Fruit fly (Drosophila melanogaster): Measurements from ENCODE around the gene Rsod.

Gene Rsod

DNA sequence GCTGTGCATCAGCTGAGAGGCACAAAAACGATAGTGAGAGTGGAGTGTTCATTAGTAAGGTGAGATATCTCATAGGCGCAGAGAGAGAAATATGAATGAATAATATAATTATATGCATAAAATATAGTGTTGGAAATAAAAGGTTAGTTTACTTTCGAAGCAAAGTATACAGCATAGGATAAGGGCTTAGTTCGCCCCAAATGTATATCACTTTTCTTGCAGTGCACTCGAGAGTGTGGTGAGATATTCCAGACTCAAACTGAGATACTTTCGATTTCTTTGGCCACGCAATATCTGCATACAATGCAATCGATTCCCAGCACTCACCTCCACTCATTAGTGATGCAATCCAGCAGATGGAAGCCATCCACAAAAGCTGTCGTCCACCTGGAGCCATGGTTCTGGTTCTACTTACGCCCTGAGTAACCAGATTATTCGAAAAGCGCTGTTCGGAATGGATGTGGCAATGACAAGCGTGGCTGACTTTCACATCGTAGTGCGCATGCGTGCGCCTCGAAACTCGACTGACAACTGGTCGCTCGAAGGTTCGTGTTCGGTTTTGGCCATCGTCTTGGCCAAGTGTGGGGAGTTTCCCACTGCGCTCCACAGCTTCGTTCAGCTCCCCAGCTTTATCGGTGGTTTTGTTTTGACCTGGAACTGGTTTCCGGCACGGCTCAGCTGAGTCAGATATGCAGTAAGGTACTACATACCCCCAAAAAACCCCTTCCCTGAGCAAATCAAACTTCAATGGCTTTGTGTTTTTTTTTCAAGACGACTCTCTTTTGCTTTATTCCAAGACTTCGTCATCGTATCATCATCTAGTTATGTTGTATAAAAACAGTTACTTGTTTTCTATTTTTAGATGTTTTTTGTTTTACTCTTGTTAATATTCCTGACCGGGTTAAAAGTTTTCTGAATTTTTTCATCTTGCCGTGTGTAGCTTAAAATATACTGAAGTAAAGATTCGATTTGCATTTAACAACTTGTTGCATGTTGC, at the start of gene Rsod (continued):
- TF ChIP-seq CG4730 (GFP tag; IDR thresholded peaks at IDR 0.05) (peak; percentile 76), al (GFP tag; IDR thresholded peaks at IDR 0.05) (peak; percentile 41), Dll (GFP tag; IDR thresholded peaks at IDR 0.05; ENCODE audit: partially characterized antibody) (no peak), aop (GFP tag; IDR thresholded peaks at IDR 0.05) (peak; percentile 45; the same call in 1 of the 2 replicates), CG12155 (GFP tag; optimal IDR thresholded peaks at IDR 0.05) (no peak), ase (GFP tag; IDR thresholded peaks at IDR 0.05) (peak; percentile 78), CG8290 (GFP tag; optimal IDR thresholded peaks at IDR 0.05) (no peak), CG8290 (tag; optimal IDR thresholded peaks at IDR 0.05) (no peak), unpg (GFP tag; optimal IDR thresholded peaks at IDR 0.05) (peak; percentile 61), D19B (GFP tag; optimal IDR thresholded peaks at IDR 0.05) (no peak), CG4854 (GFP tag; optimal IDR thresholded peaks at IDR 0.05) (no peak), ranshi (GFP tag; IDR thresholded peaks at IDR 0.05) (peak; percentile 76), CG6683 (GFP tag; optimal IDR thresholded peaks at IDR 0.05) (no peak), Antp (GFP tag; optimal IDR thresholded peaks at IDR 0.05) (no peak), CG3281 (GFP tag; optimal IDR thresholded peaks at IDR 0.05) (no peak), Kr (GFP tag; optimal IDR thresholded peaks at IDR 0.05) (no peak), seq (GFP tag; IDR thresholded peaks at IDR 0.05) (peak; percentile 70), en (GFP tag; optimal IDR thresholded peaks at IDR 0.05) (no peak), CG7372 (GFP tag; IDR thresholded peaks at IDR 0.05) (peak; percentile 62), Sox100B (GFP tag; optimal IDR thresholded peaks at IDR 0.05) (peak; percentile 58), PHDP (tag; optimal IDR thresholded peaks at IDR 0.05) (peak; percentile 52), NC2α (GFP tag; optimal IDR thresholded peaks at IDR 0.05) (no peak), CG12104 (GFP tag; optimal IDR thresholded peaks at IDR 0.05) (peak; percentile 28), CG17912 (GFP tag; optimal IDR thresholded peaks at IDR 0.05) (no peak), Sox102F (GFP tag; optimal IDR thresholded peaks at IDR 0.05) (peak; percentile 72), dysf (GFP tag; IDR thresholded peaks at IDR 0.05) (peak; percentile 84), CG13775 (GFP tag; optimal IDR thresholded peaks at IDR 0.05) (peak; percentile 26), CG15696 (tag; optimal IDR thresholded peaks at IDR 0.05) (no peak), CG31441 (GFP tag; IDR thresholded peaks at IDR 0.05) (peak; percentile 52), zen2 (GFP tag; IDR thresholded peaks at IDR 0.05; ENCODE audit: partially characterized antibody) (no peak), sim (GFP tag; IDR thresholded peaks at IDR 0.05) (peak; percentile 41), nerfin-1 (tag; optimal IDR thresholded peaks at IDR 0.05) (peak; percentile 9), CG14667 (GFP tag; IDR thresholded peaks at IDR 0.05) (peak; percentile 76), CG7963 (GFP tag; IDR thresholded peaks at IDR 0.05; ENCODE audit: partially characterized antibody) (no peak), CG17361 (GFP tag; IDR thresholded peaks at IDR 0.05) (peak; percentile 55), br (optimal IDR thresholded peaks at IDR 0.05) (no peak), CG30431 (GFP tag; optimal IDR thresholded peaks at IDR 0.05) (peak; percentile 26), pb (GFP tag; optimal IDR thresholded peaks at IDR 0.05) (no peak), so (GFP tag; IDR thresholded peaks at IDR 0.05) (peak; percentile 84; the same call in 2 of the 3 replicates), CG2712 (tag; optimal IDR thresholded peaks at IDR 0.05) (peak; percentile 70), Hr3 (GFP tag; optimal IDR thresholded peaks at IDR 0.05) (peak; percentile 10), mld (GFP tag; IDR thresholded peaks at IDR 0.05; ENCODE audit: partially characterized antibody) (peak; percentile 62; the same call in 1 of the 3 replicates), peb (GFP tag; IDR thresholded peaks at IDR 0.05) (peak; percentile 67), Awh (GFP tag; IDR thresholded peaks at IDR 0.05) (peak; percentile 86), Oli (tag; optimal IDR thresholded peaks at IDR 0.05) (peak; percentile 56), Bgb (GFP tag; IDR thresholded peaks at IDR 0.05; ENCODE audit: partially characterized antibody) (no peak), NFAT (GFP tag; IDR thresholded peaks at IDR 0.05) (peak; percentile 66), ssp (GFP tag; IDR thresholded peaks at IDR 0.05) (peak; percentile 56), Dfd (GFP tag; optimal IDR thresholded peaks at IDR 0.05) (no peak), nmo (GFP tag; optimal IDR thresholded peaks at IDR 0.05) (peak; percentile 55)

Measured in whole organism, embryonic.